Fruit fly (Drosophila melanogaster): ENCODE results near the gene UQCR-Q.

Gene UQCR-Q

dm6 chr3L:17513492-17513891 lies 38.9 kb downstream of the UQCR-Q start:
- TF ChIP-seq CG8478 (optimal IDR thresholded peaks at IDR 0.05) (no peak), CTCF (optimal IDR thresholded peaks at IDR 0.05) (no peak)

dm6 chr3L:17513893-17514616 lies 39.5 kb downstream of the UQCR-Q start, which contains the start of the genes U4-U6-60K and CG7564:
TSS of gene U4-U6-60K (minus strand) at chr3L:17513912.
TSS of gene CG7564 (plus strand) at chr3L:17514298.
- TF ChIP-seq CTCF (optimal IDR thresholded peaks at IDR 0.05) = no peak
- TF ChIP-seq CG8478 (optimal IDR thresholded peaks at IDR 0.05) = no peak

Measured in S2 (cell line).